Worm (Caenorhabditis elegans) whole organism, late embryonic: ENCODE data around the gene fip-2.

Source experiments
- C08G9.2 ChIP-seq: sonication (generic microtip); optimal IDR thresholded peaks from 2 replicates; lab custom pipeline; 2016; ENCODE audit warnings: mild to moderate bottlenecking, missing genetic modification characterization, moderate library complexity, missing compliant biosample characterization
- F13H6.1 ChIP-seq: sonication (generic microtip); optimal IDR thresholded peaks from 2 replicates; lab custom pipeline; 2016; ENCODE audit warnings: missing genetic modification characterization, missing compliant biosample characterization
- K02D7.2 ChIP-seq: sonication (generic microtip); optimal IDR thresholded peaks from 2 replicates; lab custom pipeline; 2017; ENCODE audit warnings: mild to moderate bottlenecking, missing genetic modification characterization, missing compliant biosample characterization
- K09A11.1 ChIP-seq: sonication (generic microtip); optimal IDR thresholded peaks from 2 replicates; lab custom pipeline; 2017; ENCODE audit warnings: antibody characterized with exemption, mild to moderate bottlenecking, missing genetic modification characterization, missing compliant biosample characterization; ENCODE audit not compliant: insufficient read depth
- ahr-1 ChIP-seq: sonication (generic microtip); optimal IDR thresholded peaks from 2 replicates; lab custom pipeline; 2016; ENCODE audit warnings: missing genetic modification characterization, missing compliant biosample characterization
- ceh-19 ChIP-seq: fragments of 200-800 bp; sonication (Bioruptor generic); optimal IDR thresholded peaks from 2 replicates; lab custom pipeline; 2018; ENCODE audit warnings: mild to moderate bottlenecking, missing genetic modification characterization, missing compliant biosample characterization
- ceh-2 ChIP-seq: sonication (generic microtip); optimal IDR thresholded peaks from 2 replicates; lab custom pipeline; 2016; ENCODE audit warnings: missing genotype, missing genetic modification characterization, missing compliant biosample characterization
- ceh-24 ChIP-seq: sonication (generic microtip); optimal IDR thresholded peaks from 2 replicates; lab custom pipeline; 2016; ENCODE audit warnings: mild to moderate bottlenecking, missing genetic modification characterization, missing compliant biosample characterization
- ceh-30 ChIP-seq: fragments of 150-350 bp; optimal IDR thresholded peaks from 2 replicates; lab custom pipeline; 2014; ENCODE audit warnings: missing biosample characterization, missing genetic modification characterization
- ceh-31 ChIP-seq: sonication (generic microtip); optimal IDR thresholded peaks from 2 replicates; lab custom pipeline; 2016; ENCODE audit warnings: missing genetic modification characterization, missing compliant biosample characterization
- ceh-45 ChIP-seq: fragments of 200-800 bp; sonication (Bioruptor generic); IDR thresholded peaks from 2 replicates; pipeline ENCODE4 v1.3.6; 2022; ENCODE audit warnings: missing genetic modification reagents, missing genetic modification characterization, missing compliant biosample characterization
- ceh-48 ChIP-seq: sonication (generic microtip); optimal IDR thresholded peaks from 2 replicates; lab custom pipeline; 2016; ENCODE audit warnings: missing genetic modification characterization, inconsistent platforms, missing compliant biosample characterization
- ceh-6 ChIP-seq: fragments of 200-800 bp; sonication (Bioruptor generic); optimal IDR thresholded peaks from 2 replicates; lab custom pipeline; 2018; ENCODE audit warnings: mild to moderate bottlenecking, missing genetic modification characterization, missing compliant biosample characterization
- ceh-9 ChIP-seq: sonication (generic microtip); optimal IDR thresholded peaks from 2 replicates; lab custom pipeline; 2016; ENCODE audit warnings: mild to moderate bottlenecking, missing genetic modification characterization, inconsistent platforms, missing compliant biosample characterization
- dve-1 ChIP-seq: sonication (generic microtip); optimal IDR thresholded peaks from 2 replicates; lab custom pipeline; 2017; ENCODE audit warnings: antibody characterized with exemption, mild to moderate bottlenecking, missing genetic modification characterization, missing compliant biosample characterization
- ets-4 ChIP-seq: sonication (generic microtip); optimal IDR thresholded peaks from 2 replicates; lab custom pipeline; 2016; ENCODE audit warnings: missing genetic modification characterization, missing compliant biosample characterization
- fkh-6 ChIP-seq: sonication (generic microtip); optimal IDR thresholded peaks from 2 replicates; lab custom pipeline; 2016; ENCODE audit warnings: missing genetic modification characterization, missing compliant biosample characterization
- hlh-30 ChIP-seq: sonication (generic microtip); optimal IDR thresholded peaks from 2 replicates; lab custom pipeline; 2017; ENCODE audit warnings: antibody characterized with exemption, missing genetic modification characterization, missing compliant biosample characterization; ENCODE audit not compliant: insufficient read depth
- hlh-6 ChIP-seq: sonication (generic microtip); optimal IDR thresholded peaks from 2 replicates; lab custom pipeline; 2016; ENCODE audit warnings: missing genotype, missing genetic modification characterization, missing compliant biosample characterization
- lim-6 ChIP-seq: sonication (generic microtip); optimal IDR thresholded peaks from 2 replicates; lab custom pipeline; 2016; ENCODE audit warnings: missing genetic modification characterization, missing compliant biosample characterization
- lin-11 ChIP-seq: fragments of 200-800 bp; sonication (Bioruptor generic); optimal IDR thresholded peaks from 2 replicates; lab custom pipeline; 2018; ENCODE audit warnings: mild to moderate bottlenecking, missing genetic modification characterization, missing compliant biosample characterization
- mec-3 ChIP-seq: sonication (generic microtip); optimal IDR thresholded peaks from 2 replicates; lab custom pipeline; 2016; ENCODE audit warnings: borderline replicate concordance, missing genetic modification characterization, missing compliant biosample characterization
- nhr-11 ChIP-seq: fragments of 150-350 bp; optimal IDR thresholded peaks from 2 replicates; lab custom pipeline; 2014; ENCODE audit warnings: missing biosample characterization, missing genetic modification characterization
- nhr-232 ChIP-seq: sonication (generic microtip); optimal IDR thresholded peaks from 2 replicates; lab custom pipeline; 2016; ENCODE audit warnings: missing genetic modification characterization, missing compliant biosample characterization
- odd-2 ChIP-seq: sonication (generic microtip); optimal IDR thresholded peaks from 2 replicates; lab custom pipeline; 2017; ENCODE audit warnings: antibody characterized with exemption, mild to moderate bottlenecking, missing genetic modification characterization, missing compliant biosample characterization
- pag-3 ChIP-seq: sonication (generic microtip); optimal IDR thresholded peaks from 2 replicates; lab custom pipeline; 2016; ENCODE audit warnings: missing compliant biosample characterization, missing genetic modification characterization, borderline replicate concordance
- pha-2 ChIP-seq: sonication (generic microtip); optimal IDR thresholded peaks from 2 replicates; lab custom pipeline; 2017; ENCODE audit warnings: mild to moderate bottlenecking, missing genetic modification characterization, missing compliant biosample characterization
- pha-4 ChIP-seq: fragments of 150-350 bp; optimal IDR thresholded peaks from 2 replicates; lab custom pipeline; 2018; ENCODE audit warnings: missing biosample characterization, missing genetic modification reagents, missing genetic modification characterization
- pros-1 ChIP-seq: fragments of 150-350 bp; optimal IDR thresholded peaks from 2 replicates; lab custom pipeline; 2014; ENCODE audit warnings: missing biosample characterization, missing genetic modification reagents, missing genetic modification characterization
- ref-2 ChIP-seq: sonication (generic microtip); optimal IDR thresholded peaks from 2 replicates; lab custom pipeline; 2016; ENCODE audit warnings: missing genetic modification characterization, missing compliant biosample characterization
- rnt-1 ChIP-seq: sonication (generic microtip); optimal IDR thresholded peaks from 2 replicates; lab custom pipeline; 2016; ENCODE audit warnings: missing genetic modification characterization, missing compliant biosample characterization
- sox-2 ChIP-seq: fragments of 200-800 bp; sonication (Bioruptor generic); IDR thresholded peaks from 2 replicates; pipeline ENCODE4 v1.3.6; 2022; ENCODE audit warnings: missing genetic modification reagents, missing genetic modification characterization, missing compliant biosample characterization
- syd-9 ChIP-seq: sonication (generic microtip); optimal IDR thresholded peaks from 2 replicates; lab custom pipeline; 2016; ENCODE audit warnings: mild to moderate bottlenecking, missing genetic modification characterization, moderate library complexity, missing compliant biosample characterization
- tbx-2 ChIP-seq: sonication (generic microtip); optimal IDR thresholded peaks from 2 replicates; lab custom pipeline; 2016; ENCODE audit warnings: missing genetic modification characterization, missing compliant biosample characterization
- unc-3 ChIP-seq, 2 experiments: fragments of 200-800 bp in 1 of 2; sonication (Bioruptor generic) in 1 of 2; sonication (generic microtip) in 1 of 2; conservative IDR thresholded peaks in 1 of 2; optimal IDR thresholded peaks in 1 of 2; 2 replicates each; pipeline versions ENCODE4 v1.3.6 to Lab custom; 2016 to 2022; ENCODE audit warnings: missing compliant biosample characterization in 2 of 2, missing genetic modification characterization in 2 of 2, missing genetic modification reagents in 1 of 2
- unc-86 ChIP-seq: sonication (generic microtip); optimal IDR thresholded peaks from 2 replicates; lab custom pipeline; 2016; ENCODE audit warnings: missing genetic modification characterization, missing compliant biosample characterization
- zip-5 ChIP-seq: sonication (generic microtip); optimal IDR thresholded peaks from 2 replicates; lab custom pipeline; 2016; ENCODE audit warnings: missing genetic modification characterization, missing compliant biosample characterization
- ztf-16 ChIP-seq: sonication (generic microtip); optimal IDR thresholded peaks from 2 replicates; lab custom pipeline; 2017; ENCODE audit warnings: missing genetic modification characterization, missing compliant biosample characterization

The fip-2 gene

DNA sequence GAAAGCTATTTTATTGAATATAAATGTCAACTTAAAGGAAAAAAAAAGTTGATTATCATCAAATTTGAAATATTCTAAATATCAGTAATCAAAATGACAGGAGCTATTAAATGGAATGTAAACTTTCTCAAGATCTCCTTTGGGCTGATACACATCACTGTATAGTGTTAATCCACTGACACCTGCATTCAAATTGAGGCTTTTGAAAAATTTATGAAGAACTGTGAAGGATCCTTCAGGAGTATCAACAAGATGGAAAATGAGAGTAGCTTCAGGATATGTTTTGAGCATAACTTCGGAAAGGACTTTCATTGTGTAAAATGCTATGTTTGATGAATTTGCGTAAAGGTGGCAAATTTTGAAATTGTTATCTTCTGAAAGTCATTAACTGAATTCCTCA, 29.4 kb downstream of the fip-2 start:
- TF ChIP-seq ceh-19, result no peak
- no peak for TF ChIP-seq F13H6.1 (tag; lab: Kevin White, UChicago)
- TF ChIP-seq pros-1 (tag; lab: Kevin White, UChicago), result no peak
- no peak for TF ChIP-seq ceh-2
- TF ChIP-seq hlh-30 (tag; lab: Kevin White, UChicago), result no peak
- no peak for TF ChIP-seq ets-4
- TF ChIP-seq pha-2, result no peak
- TF ChIP-seq mec-3 (tag; lab: Kevin White, UChicago), result no peak
- no peak for TF ChIP-seq pag-3 (tag; lab: Kevin White, UChicago)
- no peak for TF ChIP-seq ceh-30 (tag; lab: Kevin White, UChicago)
- TF ChIP-seq syd-9 (tag; lab: Kevin White, UChicago), result no peak
- TF ChIP-seq dve-1 (tag; lab: Kevin White, UChicago), result no peak
- TF ChIP-seq ceh-24, result no peak
- TF ChIP-seq nhr-232, result no peak
- no peak for TF ChIP-seq ceh-48

DNA sequence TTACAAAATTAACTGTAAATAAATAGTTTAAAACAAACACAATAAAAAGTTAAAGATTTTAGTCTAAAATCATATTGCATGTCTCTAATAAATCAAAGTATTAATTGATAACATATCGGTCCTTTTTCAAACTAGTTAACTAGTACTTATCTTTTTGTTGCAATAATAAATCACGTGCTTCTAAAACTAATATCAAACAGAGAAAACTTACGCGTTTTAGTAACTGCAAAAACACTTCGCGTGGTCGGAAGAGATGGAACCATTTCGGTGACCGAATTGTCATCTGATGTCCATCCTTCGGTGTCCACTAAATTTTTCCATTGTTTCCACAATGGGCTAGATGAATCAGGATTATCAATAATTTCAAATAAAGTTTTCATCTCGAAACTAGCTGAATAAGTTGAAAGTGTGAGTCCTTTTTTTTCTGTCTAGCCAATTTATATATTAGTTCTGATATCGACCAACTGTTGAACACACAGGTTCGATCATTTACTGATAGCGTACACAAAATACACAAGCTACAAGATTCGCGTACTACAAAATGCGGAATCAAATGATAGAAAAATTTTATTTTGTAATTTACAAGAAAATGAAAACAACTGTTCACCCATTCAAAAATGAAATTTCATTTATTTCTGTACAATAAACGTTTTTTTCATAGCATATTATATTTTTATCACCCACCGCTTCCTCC, 30.6 kb downstream of the fip-2 start, which contains the start of gene F21C10.9:
TSS of gene F21C10.9 (minus strand) at position 417 of the 694 bp plus-strand sequence.
- TF ChIP-seq K02D7.2 (tag; lab: Kevin White, UChicago), result no peak
- TF ChIP-seq unc-3 (GFP tag; conservative IDR thresholded peaks at IDR 0.05; lab: Robert Waterston, UW), result no peak
- TF ChIP-seq unc-3 (tag; optimal IDR thresholded peaks at IDR 0.05; lab: Kevin White, UChicago), result no peak
- no peak for TF ChIP-seq tbx-2 (tag; lab: Kevin White, UChicago)
- TF ChIP-seq lin-11, result no peak
- no peak for TF ChIP-seq dve-1 (tag; lab: Kevin White, UChicago)
- no peak for TF ChIP-seq fkh-6
- TF ChIP-seq ceh-45 (GFP tag; lab: Robert Waterston, UW), result no peak
- no peak for TF ChIP-seq rnt-1 (tag; lab: Kevin White, UChicago)
- no peak for TF ChIP-seq ceh-9 (tag; lab: Kevin White, UChicago)
- no peak for TF ChIP-seq sox-2 (GFP tag; lab: Robert Waterston, UW)
- TF ChIP-seq C08G9.2, result no peak
- TF ChIP-seq ztf-16 (tag; lab: Kevin White, UChicago), result no peak

DNA sequence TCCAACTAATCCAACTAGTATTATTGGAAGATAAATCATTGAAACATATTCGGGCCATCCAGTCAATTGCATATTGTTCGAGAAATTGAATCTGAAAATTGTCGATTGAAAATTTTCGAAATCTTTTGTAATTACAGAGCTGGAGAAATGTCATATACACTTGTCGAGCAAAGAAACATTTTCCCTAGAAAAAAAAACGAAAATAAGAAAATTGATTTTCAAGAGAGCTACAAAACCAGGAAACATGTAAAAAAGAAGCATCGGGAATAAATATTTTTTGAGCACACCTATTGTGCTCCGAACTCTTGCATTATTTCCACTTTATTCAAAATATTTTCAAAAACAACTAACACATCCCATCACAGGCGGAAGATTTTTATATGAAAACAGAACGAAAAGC, 33.3 kb downstream of the fip-2 start, which contains the start of gene frpr-6:
TSS of gene frpr-6 (minus strand) at position 101 of the 400 bp plus-strand sequence.
- no peak for TF ChIP-seq unc-86 (tag; lab: Kevin White, UChicago)
- TF ChIP-seq ahr-1, result no peak
- TF ChIP-seq ref-2 (tag; lab: Kevin White, UChicago), result no peak
- no peak for TF ChIP-seq ceh-6 (GFP tag; lab: Kevin White, UChicago)
- no peak for TF ChIP-seq K09A11.1 (tag; lab: Kevin White, UChicago)
- no peak for TF ChIP-seq ceh-31 (tag; lab: Kevin White, UChicago)
- TF ChIP-seq sox-2 (GFP tag; lab: Robert Waterston, UW), result no peak
- TF ChIP-seq lim-6 (tag; lab: Kevin White, UChicago), result no peak
- TF ChIP-seq pha-4 (tag; lab: Kevin White, UChicago), result no peak
- TF ChIP-seq ztf-16 (tag; lab: Kevin White, UChicago), result no peak
- TF ChIP-seq ceh-48, result no peak
- TF ChIP-seq zip-5 (tag; lab: Kevin White, UChicago), result no peak
- no peak for TF ChIP-seq hlh-6 (tag; lab: Kevin White, UChicago)
- no peak for TF ChIP-seq ceh-24
- TF ChIP-seq odd-2 (tag; lab: Kevin White, UChicago), result no peak
- no peak for TF ChIP-seq nhr-11 (tag; lab: Kevin White, UChicago)
